Worm (Caenorhabditis elegans) whole organism, L1 larva: ENCODE results near the gene col-119.

ENCODE experiments used
- aly-2 ChIP-seq: fragments of 150-350 bp; optimal IDR thresholded peaks from 2 replicates; lab custom pipeline; 2014; ENCODE audit warnings: missing biosample characterization, missing genetic modification characterization
- dpl-1 ChIP-seq, 3 experiments: fragments of 150-350 bp in 2 of 3; sonication (generic microtip) in 1 of 3; optimal IDR thresholded peaks; 2 replicates each; lab custom pipeline; 2014 to 2017; ENCODE audit warnings: missing biosample characterization in 3 of 3, missing genetic modification characterization in 3 of 3, missing genetic modification reagents in 3 of 3
- efl-1 ChIP-seq, 4 experiments: fragments of 150-350 bp; optimal IDR thresholded peaks in 3 of 4; peaks in 1 of 4; 1 replicate in 1 of 4; 2 replicates in 3 of 4; lab custom pipeline; 2014; ENCODE audit warnings: missing biosample characterization in 2 of 4, missing genetic modification characterization in 2 of 4, missing genetic modification reagents in 2 of 4
- nhr-11 ChIP-seq: fragments of 150-350 bp; optimal IDR thresholded peaks from 2 replicates; lab custom pipeline; 2014; ENCODE audit warnings: missing biosample characterization, missing genetic modification characterization
- rnt-1 ChIP-seq: sonication (generic microtip); optimal IDR thresholded peaks from 2 replicates; lab custom pipeline; 2016; ENCODE audit warnings: mild to moderate bottlenecking, missing genetic modification characterization, moderate library complexity, missing compliant biosample characterization
- skn-1 ChIP-seq: fragments of 150-350 bp; optimal IDR thresholded peaks from 2 replicates; lab custom pipeline; 2014; ENCODE audit warnings: missing biosample characterization, missing genetic modification characterization
- snpc-4 ChIP-seq: fragments of 150-350 bp; optimal IDR thresholded peaks from 2 replicates; lab custom pipeline; 2014; ENCODE audit warnings: missing biosample characterization, missing genetic modification characterization
- sox-4 ChIP-seq: sonication (generic microtip); optimal IDR thresholded peaks from 2 replicates; lab custom pipeline; 2016; ENCODE audit warnings: missing genetic modification characterization, missing compliant biosample characterization
- tbx-2 ChIP-seq: sonication (generic microtip); optimal IDR thresholded peaks from 2 replicates; lab custom pipeline; 2016; ENCODE audit warnings: missing genetic modification characterization, missing compliant biosample characterization
- tlp-1 ChIP-seq: fragments of 150-350 bp; optimal IDR thresholded peaks from 2 replicates; lab custom pipeline; 2014; ENCODE audit warnings: missing biosample characterization, missing genetic modification characterization
- unc-62 ChIP-seq: fragments of 150-350 bp; optimal IDR thresholded peaks from 2 replicates; lab custom pipeline; 2014; ENCODE audit warnings: missing biosample characterization, missing genetic modification reagents, missing genetic modification characterization
- unc-86 ChIP-seq: sonication (generic microtip); optimal IDR thresholded peaks from 2 replicates; lab custom pipeline; 2016; ENCODE audit warnings: missing genetic modification characterization, missing compliant biosample characterization

DNA sequence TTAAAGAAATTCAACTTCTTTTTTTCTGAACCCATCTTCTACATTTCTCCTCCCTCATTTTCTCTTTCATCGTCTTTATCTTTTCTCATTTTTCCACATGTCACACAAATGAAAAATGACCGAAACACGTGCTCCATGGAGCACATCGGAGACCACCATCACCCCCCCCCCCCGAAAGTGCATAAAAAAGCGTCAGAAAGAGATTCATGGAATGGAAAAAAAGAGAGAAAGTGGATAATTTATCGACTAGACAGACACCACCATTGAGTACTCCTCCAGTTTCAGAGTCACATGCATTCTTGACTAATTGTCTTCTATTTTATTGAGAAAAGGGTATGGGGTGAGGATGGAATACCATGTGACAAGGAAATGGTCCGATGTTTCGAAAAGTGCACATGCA lies 32.4 kb downstream of the col-119 start:
- TF ChIP-seq dpl-1 (GFP tag; optimal IDR thresholded peaks at IDR 0.05; lab: Kevin White, UChicago) (no peak), snpc-4 (tag; lab: Kevin White, UChicago) (peak; percentile 50), tbx-2 (tag; lab: Kevin White, UChicago) (peak; percentile 60), sox-4 (tag; lab: Kevin White, UChicago) (no peak), unc-62 (GFP tag; lab: Kevin White, UChicago) (no peak), nhr-11 (tag; lab: Kevin White, UChicago) (no peak), tlp-1 (tag; lab: Kevin White, UChicago) (no peak), rnt-1 (peak; percentile 64), unc-86 (tag; lab: Kevin White, UChicago) (peak; percentile 55), efl-1 (optimal IDR thresholded peaks at IDR 0.05; lab: Kevin White, UChicago) (peak in 1 of 2 experiments; percentile 33), efl-1 (GFP tag; optimal IDR thresholded peaks at IDR 0.05 in 1 of 2; lab: Kevin White, UChicago) (peak; percentile 17 to 32), aly-2 (tag; lab: Kevin White, UChicago) (no peak), skn-1 (tag; lab: Kevin White, UChicago) (no peak)
